Fruit fly (Drosophila melanogaster): ENCODE data around the gene PH4alphaMP.
A peak's percentile ranks its signal among the peaks of the same experiment; 100 is the strongest.

The PH4alphaMP gene

dm6 chr3R:30540196-30540595 is 44.2 kb upstream of the PH4alphaMP start (continued):
- peak in 1 of 2 experiments; percentile 77 for TF ChIP-seq Hr78 (GFP tag; optimal IDR thresholded peaks at IDR 0.05)
- TF ChIP-seq CG1832 (GFP tag; optimal IDR thresholded peaks at IDR 0.05), result no peak
- TF ChIP-seq CG31365 (tag; optimal IDR thresholded peaks at IDR 0.05), result peak; percentile 77
- TF ChIP-seq Vsx1 (GFP tag; optimal IDR thresholded peaks at IDR 0.05), result peak; percentile 66
- peak; percentile 77 for TF ChIP-seq fd64A (GFP tag; optimal IDR thresholded peaks at IDR 0.05)
- TF ChIP-seq sna (GFP tag; IDR thresholded peaks at IDR 0.05; ENCODE audit: partially characterized antibody), result no peak
- TF ChIP-seq H2.0 (GFP tag; IDR thresholded peaks at IDR 0.05), result peak; percentile 94
- peak; percentile 80 for TF ChIP-seq zen (tag; optimal IDR thresholded peaks at IDR 0.05)
- peak; percentile 91 for TF ChIP-seq wdn (GFP tag; IDR thresholded peaks at IDR 0.05)
- peak; percentile 93 for TF ChIP-seq CG32772 (GFP tag; IDR thresholded peaks at IDR 0.05)
- peak; percentile 94 for TF ChIP-seq caup (GFP tag; optimal IDR thresholded peaks at IDR 0.05; ENCODE audit: severe bottlenecking)
- peak; percentile 83 for TF ChIP-seq danr (GFP tag; IDR thresholded peaks at IDR 0.05)
- TF ChIP-seq CG14050 (GFP tag; IDR thresholded peaks at IDR 0.05), result peak; percentile 91
- peak; percentile 88 for TF ChIP-seq cwo (GFP tag; optimal IDR thresholded peaks at IDR 0.05)
- peak; percentile 94 for TF ChIP-seq CG7786 (GFP tag; optimal IDR thresholded peaks at IDR 0.05)
- peak; percentile 92 for TF ChIP-seq Asciz (GFP tag; optimal IDR thresholded peaks at IDR 0.05)
- TF ChIP-seq org-1 (GFP tag; optimal IDR thresholded peaks at IDR 0.05), result peak; percentile 93
- peak; percentile 62 for TF ChIP-seq CG3995 (GFP tag; optimal IDR thresholded peaks at IDR 0.05)
- TF ChIP-seq CG15601 (tag; optimal IDR thresholded peaks at IDR 0.05), result peak; percentile 75
- TF ChIP-seq schlank (tag; optimal IDR thresholded peaks at IDR 0.05), result peak; percentile 89
- peak; percentile 92 for TF ChIP-seq CG10147 (GFP tag; optimal IDR thresholded peaks at IDR 0.05)
- TF ChIP-seq bcd (GFP tag; optimal IDR thresholded peaks at IDR 0.05), result peak; percentile 91
- peak; percentile 95 for TF ChIP-seq CG17359 (tag; optimal IDR thresholded peaks at IDR 0.05)
- TF ChIP-seq mirr (GFP tag; optimal IDR thresholded peaks at IDR 0.05), result peak; percentile 92
- TF ChIP-seq Gug (GFP tag; IDR thresholded peaks at IDR 0.05), result peak; percentile 93
- TF ChIP-seq CG3847 (GFP tag; IDR thresholded peaks at IDR 0.05), result peak; percentile 94
- peak; percentile 69 for TF ChIP-seq CG18011 (GFP tag; optimal IDR thresholded peaks at IDR 0.05)
- peak; percentile 89 for TF ChIP-seq CG6854 (GFP tag; optimal IDR thresholded peaks at IDR 0.05)
- TF ChIP-seq fd3F (GFP tag; optimal IDR thresholded peaks at IDR 0.05), result peak; percentile 93
- no peak for TF ChIP-seq hb (GFP tag; IDR thresholded peaks at IDR 0.05; ENCODE audit: partially characterized antibody)
- TF ChIP-seq CTCF (GFP tag; optimal IDR thresholded peaks at IDR 0.05), result peak; percentile 43
- no peak for TF ChIP-seq prd (optimal IDR thresholded peaks at IDR 0.05)
- peak; percentile 95 for TF ChIP-seq prd (GFP tag; IDR thresholded peaks at IDR 0.05)
- TF ChIP-seq scrt (GFP tag; optimal IDR thresholded peaks at IDR 0.05), result peak; percentile 87
- TF ChIP-seq CoRest (tag; optimal IDR thresholded peaks at IDR 0.05), result peak; percentile 92
- TF ChIP-seq CG9727 (GFP tag; optimal IDR thresholded peaks at IDR 0.05), result peak; percentile 88
- TF ChIP-seq HmgD (GFP tag; optimal IDR thresholded peaks at IDR 0.05), result peak; percentile 87
- TF ChIP-seq Hsf (GFP tag; optimal IDR thresholded peaks at IDR 0.05), result peak; percentile 93
- peak; percentile 89 for TF ChIP-seq CG31224 (GFP tag; IDR thresholded peaks at IDR 0.05)
- TF ChIP-seq CG4282 (GFP tag; optimal IDR thresholded peaks at IDR 0.05), result peak; percentile 92
- peak; percentile 94 for TF ChIP-seq lilli (GFP tag; optimal IDR thresholded peaks at IDR 0.05)
- TF ChIP-seq otp (GFP tag; IDR thresholded peaks at IDR 0.05), result peak; percentile 90
- peak; percentile 96 for TF ChIP-seq mam (GFP tag; optimal IDR thresholded peaks at IDR 0.05)
- peak; percentile 63 for TF ChIP-seq CG31388 (GFP tag; optimal IDR thresholded peaks at IDR 0.05)
- peak; percentile 89 for TF ChIP-seq E2f1 (GFP tag; IDR thresholded peaks at IDR 0.05)
- TF ChIP-seq peb (GFP tag; IDR thresholded peaks at IDR 0.05), result peak; percentile 77
- TF ChIP-seq CG3726 (GFP tag; IDR thresholded peaks at IDR 0.05), result peak; percentile 87
- TF ChIP-seq CG11085 (GFP tag; IDR thresholded peaks at IDR 0.05), result peak; percentile 87
- peak; percentile 92 for TF ChIP-seq ken (GFP tag; IDR thresholded peaks at IDR 0.05)
- TF ChIP-seq nau (GFP tag; optimal IDR thresholded peaks at IDR 0.05), result peak; percentile 83
- TF ChIP-seq fd96Cb (tag; optimal IDR thresholded peaks at IDR 0.05), result peak; percentile 91
